Worm (Caenorhabditis elegans): ENCODE data around the gene eif-2Bgamma.
"Not testable (repeated sequence)": the region's sequence is repeated elsewhere in the genome, so short reads cannot be mapped to it uniquely, and the experiment has no call there.

The eif-2Bgamma gene

DNA sequence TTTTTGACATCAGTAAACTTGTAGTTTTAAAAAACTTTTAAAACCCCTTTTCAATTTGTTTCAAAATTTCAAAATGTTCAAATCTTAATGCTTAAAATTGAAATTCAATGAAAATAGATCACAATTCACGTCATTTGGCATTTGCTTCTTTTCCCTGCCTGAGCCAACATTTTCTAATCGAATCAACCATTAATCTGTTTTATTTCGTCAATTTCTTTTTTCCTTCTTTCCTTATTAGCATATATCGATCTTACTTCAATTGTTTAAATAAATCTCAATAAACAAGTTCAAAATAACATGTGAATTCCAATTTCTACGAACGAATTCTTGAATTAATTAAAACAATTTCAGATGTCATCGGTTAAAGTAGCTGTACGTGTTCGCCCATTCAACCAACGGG lies 28.1 kb upstream of the eif-2Bgamma start:
- TF ChIP-seq snpc-4 (tag; optimal IDR thresholded peaks at IDR 0.05), result no peak
- no peak for TF ChIP-seq jun-1 (tag; optimal IDR thresholded peaks at IDR 0.05)
- no peak for TF ChIP-seq nhr-77 (tag; optimal IDR thresholded peaks at IDR 0.05)
- no peak for TF ChIP-seq lin-39 (tag; optimal IDR thresholded peaks at IDR 0.05)
- TF ChIP-seq fos-1 (tag; optimal IDR thresholded peaks at IDR 0.05), result no peak
- TF ChIP-seq lin-15B (tag; optimal IDR thresholded peaks at IDR 0.05), result no peak
- no peak for TF ChIP-seq unc-62 (GFP tag; optimal IDR thresholded peaks at IDR 0.05)
- no peak for TF ChIP-seq ceh-82 (tag; optimal IDR thresholded peaks at IDR 0.05)
- TF ChIP-seq nhr-11 (tag; optimal IDR thresholded peaks at IDR 0.05), result no peak

DNA sequence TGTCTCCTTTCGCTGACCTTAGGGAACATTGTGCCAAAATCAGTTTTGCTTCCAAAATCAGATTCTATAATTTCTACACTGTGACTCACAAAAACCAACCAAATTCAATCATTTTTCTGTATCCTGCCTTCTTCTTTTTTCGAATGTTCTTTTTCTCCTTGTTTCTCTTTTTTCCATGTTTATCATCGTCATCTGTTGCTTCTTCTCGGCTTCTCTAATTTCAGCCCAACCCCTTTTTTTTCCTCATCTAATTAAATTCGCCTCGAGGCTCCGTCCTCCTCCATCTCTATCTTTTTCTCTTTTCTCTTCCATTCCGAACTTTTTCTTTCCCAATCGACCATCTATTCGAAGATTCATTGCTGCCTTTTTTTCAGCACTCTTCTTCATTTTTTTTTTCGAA lies 27.2 kb upstream of the eif-2Bgamma start, which contains the start of gene unc-104:
Gene unc-104, plus strand, starts transcription at position 311 of the 400 bp plus-strand sequence.
- no peak for TF ChIP-seq lin-39 (tag; optimal IDR thresholded peaks at IDR 0.05)
- TF ChIP-seq fkh-10 (GFP tag; optimal IDR thresholded peaks at IDR 0.05), result peak; percentile 87
- TF ChIP-seq nhr-28 (tag; optimal IDR thresholded peaks at IDR 0.05), result no peak
- TF ChIP-seq aly-2 (tag; optimal IDR thresholded peaks at IDR 0.05), result no peak
- TF ChIP-seq zag-1 (tag; optimal IDR thresholded peaks at IDR 0.05), result no peak
- no peak for TF ChIP-seq elt-1 (tag; optimal IDR thresholded peaks at IDR 0.05)
- no peak for TF ChIP-seq elt-3 (tag; optimal IDR thresholded peaks at IDR 0.05)
- no peak for TF ChIP-seq fkh-2 (tag; optimal IDR thresholded peaks at IDR 0.05)
- no peak for TF ChIP-seq skn-1 (tag; optimal IDR thresholded peaks at IDR 0.05)
- no peak for TF ChIP-seq egl-27 (tag; optimal IDR thresholded peaks at IDR 0.05)
- no peak for TF ChIP-seq ceh-82 (tag; optimal IDR thresholded peaks at IDR 0.05)
- no peak for TF ChIP-seq R02D3.7 (tag; optimal IDR thresholded peaks at IDR 0.05)
- no peak for TF ChIP-seq hmg-11 (tag; optimal IDR thresholded peaks at IDR 0.05)
- no peak for TF ChIP-seq fos-1 (tag; optimal IDR thresholded peaks at IDR 0.05)
- peak; percentile 44 for TF ChIP-seq nfya-1 (tag; optimal IDR thresholded peaks at IDR 0.05; ENCODE audit: insufficient read depth)

ce11 chrII:6992949-6993348 lies 25.5 kb upstream of the eif-2Bgamma start:
- peak; percentile 88 for TF ChIP-seq nfya-1 (tag; optimal IDR thresholded peaks at IDR 0.05; ENCODE audit: insufficient read depth)
- TF ChIP-seq unc-62 (GFP tag; optimal IDR thresholded peaks at IDR 0.05), result peak; percentile 12
- no peak for TF ChIP-seq pqm-1 (tag; optimal IDR thresholded peaks at IDR 0.05)
- TF ChIP-seq fkh-10 (GFP tag; optimal IDR thresholded peaks at IDR 0.05), result peak; percentile 94
- TF ChIP-seq egl-5 (tag; optimal IDR thresholded peaks at IDR 0.05), result peak; percentile 36
- peak; percentile 1 for TF ChIP-seq lin-15B (tag; optimal IDR thresholded peaks at IDR 0.05)
- TF ChIP-seq lin-39 (tag; optimal IDR thresholded peaks at IDR 0.05), result peak; percentile 60
- peak; percentile 15 for TF ChIP-seq lsy-12 (tag; optimal IDR thresholded peaks at IDR 0.05)
- TF ChIP-seq daf-12 (tag; optimal IDR thresholded peaks at IDR 0.05), result no peak
- TF ChIP-seq aly-2 (tag; optimal IDR thresholded peaks at IDR 0.05), result no peak
- TF ChIP-seq hmg-11 (tag; optimal IDR thresholded peaks at IDR 0.05), result peak; percentile 11
- TF ChIP-seq fkh-2 (tag; optimal IDR thresholded peaks at IDR 0.05), result no peak
- TF ChIP-seq ceh-28 (tag; optimal IDR thresholded peaks at IDR 0.05), result peak; percentile 18
- no peak for TF ChIP-seq ceh-82 (tag; optimal IDR thresholded peaks at IDR 0.05)

DNA sequence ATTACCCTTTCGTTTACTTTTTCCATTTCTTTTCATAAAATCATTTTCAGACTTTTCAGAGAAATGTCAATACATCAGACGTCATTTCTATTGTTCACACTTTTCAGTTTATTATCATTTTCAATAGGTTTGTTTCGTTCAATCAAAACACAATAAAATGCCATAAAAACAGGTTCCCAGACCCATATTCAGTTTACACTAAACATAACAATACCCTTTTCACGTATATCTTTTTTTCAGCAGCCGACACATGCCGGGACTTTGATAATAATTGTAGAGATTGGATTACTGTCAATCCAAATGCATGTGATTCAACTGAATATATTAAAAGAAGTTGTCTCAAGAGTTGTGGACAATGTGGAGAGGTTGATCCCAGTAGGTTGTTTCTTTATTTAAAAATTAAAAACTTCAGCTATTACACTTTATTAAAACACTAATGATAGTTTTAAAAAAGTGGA lies 22.4 kb upstream of the eif-2Bgamma start, which contains the start of gene C15F1.1:
Gene C15F1.1, plus strand, starts transcription at position 51 of the 458 bp plus-strand sequence.
- TF ChIP-seq ama-1 (optimal IDR thresholded peaks at IDR 0.05) (no peak), snpc-4 (tag; optimal IDR thresholded peaks at IDR 0.05) (peak; percentile 77)

ce11 chrII:6979646-6980045 lies 12.2 kb upstream of the eif-2Bgamma start, which contains the start of gene C15F1.2:
C15F1.2 (plus strand) TSS chrII:6979953.
- TF ChIP-seq ztf-11 (tag; optimal IDR thresholded peaks at IDR 0.05), result no peak
- no peak for TF ChIP-seq fkh-2 (tag; optimal IDR thresholded peaks at IDR 0.05)
- TF ChIP-seq ama-1 (optimal IDR thresholded peaks at IDR 0.05), result no peak

- TF ChIP-seq nhr-23 (tag; optimal IDR thresholded peaks at IDR 0.05) (peak; percentile 73), ceh-9 (tag; optimal IDR thresholded peaks at IDR 0.05) (no peak)
Measured at ce11 chrII:6978908-6979307, 11.5 kb upstream of the eif-2Bgamma start.

ce11 chrII:6977732-6978131 lies 10.3 kb upstream of the eif-2Bgamma start, which contains the start of gene C15F1.8:
C15F1.8 (minus strand) TSS chrII:6977832.
- TF ChIP-seq zag-1, lin-15B, nhr-23 (tag; optimal IDR thresholded peaks at IDR 0.05): not testable (repeated sequence)
